Fruit fly (Drosophila melanogaster) whole organism, embryonic: ENCODE data around the gene CG34107.

Experiments
- Blimp-1 ChIP-seq: fragments of 200-800 bp; sonication (Bioruptor generic); optimal IDR thresholded peaks from 3 replicates; lab custom pipeline; 2018; ENCODE audit warnings: missing biosample characterization, missing genetic modification characterization, mild to moderate bottlenecking, moderate library complexity, missing genetic modification reagents
- CG10321 ChIP-seq: fragments of 200-800 bp; sonication (Bioruptor generic); IDR thresholded peaks from 2 replicates; pipeline ENCODE4 v1.3.6; 2022; ENCODE audit warnings: missing biosample characterization, missing genetic modification characterization
- CG10654 ChIP-seq: fragments of 200-800 bp; sonication (Bioruptor generic); optimal IDR thresholded peaks from 2 replicates; lab custom pipeline; 2016; ENCODE audit warnings: missing biosample characterization, missing genetic modification characterization
- CG12236 ChIP-seq: fragments of 200-800 bp; sonication (Bioruptor generic); optimal IDR thresholded peaks from 2 replicates; lab custom pipeline; 2016; ENCODE audit warnings: missing biosample characterization, missing genetic modification characterization
- CG13296 ChIP-seq: fragments of 200-800 bp; sonication (Bioruptor generic); optimal IDR thresholded peaks from 3 replicates; lab custom pipeline; 2018; ENCODE audit warnings: missing biosample characterization, mild to moderate bottlenecking, missing genetic modification characterization
- CG14710 ChIP-seq: fragments of 200-800 bp; sonication (Bioruptor generic); optimal IDR thresholded peaks from 3 replicates; lab custom pipeline; 2019; ENCODE audit warnings: missing biosample characterization, mild to moderate bottlenecking, missing genetic modification characterization, moderate library complexity
- CG1603 ChIP-seq: fragments of 200-800 bp; sonication (Bioruptor generic); optimal IDR thresholded peaks from 2 replicates; lab custom pipeline; 2019; ENCODE audit warnings: missing biosample characterization, mild to moderate bottlenecking, missing genetic modification characterization, moderate library complexity
- CG16815 ChIP-seq: fragments of 200-800 bp; sonication (Bioruptor generic); optimal IDR thresholded peaks from 3 replicates; lab custom pipeline; 2017; ENCODE audit warnings: missing biosample characterization, mild to moderate bottlenecking, missing genetic modification characterization
- CG18476 ChIP-seq: fragments of 200-800 bp; sonication (Bioruptor generic); optimal IDR thresholded peaks from 2 replicates; lab custom pipeline; 2016; ENCODE audit warnings: missing biosample characterization, mild to moderate bottlenecking, missing genetic modification characterization
- CG18764 ChIP-seq: fragments of 200-800 bp; sonication (Bioruptor generic); optimal IDR thresholded peaks from 3 replicates; lab custom pipeline; 2016; ENCODE audit warnings: missing biosample characterization, missing genetic modification characterization
- CG30431 ChIP-seq: fragments of 200-800 bp; sonication (Bioruptor generic); optimal IDR thresholded peaks from 2 replicates; lab custom pipeline; 2017; ENCODE audit warnings: missing biosample characterization, missing genetic modification characterization
- CG5953 ChIP-seq: fragments of 200-800 bp; sonication (Bioruptor generic); IDR thresholded peaks from 2 replicates; pipeline ENCODE4 v1.3.6; 2022; ENCODE audit warnings: missing biosample characterization, missing genetic modification characterization
- CG6272 ChIP-seq: fragments of 200-800 bp; sonication (Bioruptor generic); IDR thresholded peaks from 2 replicates; pipeline ENCODE4 v1.3.6; 2022; ENCODE audit warnings: missing biosample characterization, missing genetic modification characterization
- CG6654 ChIP-seq: fragments of 200-800 bp; sonication (Bioruptor generic); optimal IDR thresholded peaks from 2 replicates; lab custom pipeline; 2017; ENCODE audit warnings: missing biosample characterization, mild to moderate bottlenecking, missing genetic modification characterization
- CG7745 ChIP-seq: fragments of 200-800 bp; sonication (Bioruptor generic); optimal IDR thresholded peaks from 2 replicates; lab custom pipeline; 2018; ENCODE audit warnings: missing biosample characterization, mild to moderate bottlenecking, missing genetic modification characterization, moderate library complexity
- CG7786 ChIP-seq: fragments of 200-800 bp; sonication (Bioruptor generic); optimal IDR thresholded peaks from 2 replicates; lab custom pipeline; 2016; ENCODE audit warnings: missing biosample characterization, missing genetic modification characterization
- CG8388 ChIP-seq: fragments of 200-800 bp; sonication (Bioruptor generic); optimal IDR thresholded peaks from 2 replicates; lab custom pipeline; 2019; ENCODE audit warnings: missing biosample characterization, mild to moderate bottlenecking, missing genetic modification characterization, moderate library complexity
- CG8478 ChIP-seq: fragments of >200 bp; optimal IDR thresholded peaks from 2 replicates; lab custom pipeline; 2018
- CG9609 ChIP-seq: fragments of 200-800 bp; sonication (Bioruptor generic); optimal IDR thresholded peaks from 3 replicates; lab custom pipeline; 2016; ENCODE audit warnings: missing biosample characterization, missing genetic modification characterization
- Chrac-16 ChIP-seq: fragments of 200-800 bp; sonication (Bioruptor generic); optimal IDR thresholded peaks from 3 replicates; lab custom pipeline; 2016; ENCODE audit warnings: missing biosample characterization, missing genetic modification characterization
- HLH4C ChIP-seq: fragments of 200-800 bp; sonication (Bioruptor generic); IDR thresholded peaks from 3 replicates; pipeline ENCODE4 v1.3.6; 2022; ENCODE audit warnings: missing biosample characterization, missing genetic modification characterization; ENCODE audit not compliant: partially characterized antibody
- Mad ChIP-seq: fragments of 200-800 bp; sonication (Bioruptor generic); optimal IDR thresholded peaks from 2 replicates; lab custom pipeline; 2016; ENCODE audit warnings: missing biosample characterization, missing genetic modification characterization
- Mrtf ChIP-seq: fragments of 200-800 bp; sonication (Bioruptor generic); IDR thresholded peaks from 3 replicates; pipeline ENCODE4 v1.3.6; 2022; ENCODE audit warnings: missing biosample characterization, missing genetic modification characterization
- NK7.1 ChIP-seq: fragments of 200-800 bp; sonication (Bioruptor generic); optimal IDR thresholded peaks from 3 replicates; lab custom pipeline; 2016; ENCODE audit warnings: missing biosample characterization, missing genetic modification characterization
- Oli ChIP-seq: fragments of 200-800 bp; sonication (Bioruptor generic); optimal IDR thresholded peaks from 2 replicates; lab custom pipeline; 2018; ENCODE audit warnings: missing biosample characterization, mild to moderate bottlenecking, missing genetic modification characterization, moderate library complexity
- PHDP ChIP-seq: fragments of 200-800 bp; sonication (Bioruptor generic); optimal IDR thresholded peaks from 3 replicates; lab custom pipeline; 2018; ENCODE audit warnings: missing biosample characterization, mild to moderate bottlenecking, missing genetic modification characterization, moderate library complexity
- cad ChIP-seq: fragments of >200 bp; optimal IDR thresholded peaks from 2 replicates; lab custom pipeline; 2017; ENCODE audit warnings: missing biosample characterization, missing genetic modification characterization
- crol ChIP-seq: fragments of 200-800 bp; sonication (Bioruptor generic); IDR thresholded peaks from 2 replicates; pipeline ENCODE4 v1.3.6; 2022; ENCODE audit warnings: missing biosample characterization, missing genetic modification characterization
- fd3F ChIP-seq: fragments of 200-800 bp; sonication (Bioruptor generic); optimal IDR thresholded peaks from 2 replicates; lab custom pipeline; 2018; ENCODE audit warnings: missing biosample characterization, mild to moderate bottlenecking, missing genetic modification characterization, moderate library complexity
- fd64A ChIP-seq: fragments of 200-800 bp; sonication (Bioruptor generic); optimal IDR thresholded peaks from 3 replicates; lab custom pipeline; 2018; ENCODE audit warnings: missing biosample characterization, mild to moderate bottlenecking, missing genetic modification characterization
- hkb ChIP-seq, 2 experiments: fragments of 200-800 bp in 1 of 2; fragments of >200 bp in 1 of 2; sonication (Bioruptor generic) in 1 of 2; IDR thresholded peaks in 1 of 2; optimal IDR thresholded peaks in 1 of 2; 2 replicates each; pipeline versions ENCODE4 v1.3.6 to Lab custom; 2017 to 2022; ENCODE audit warnings: missing biosample characterization in 1 of 2, missing genetic modification characterization in 1 of 2
- hth ChIP-seq: fragments of >200 bp; optimal IDR thresholded peaks from 2 replicates; lab custom pipeline; 2017; ENCODE audit warnings: inconsistent platforms
- inv ChIP-seq: fragments of 200-800 bp; sonication (Bioruptor generic); IDR thresholded peaks from 2 replicates; pipeline ENCODE4 v1.3.6; 2022; ENCODE audit warnings: missing biosample characterization, missing genetic modification characterization; ENCODE audit not compliant: partially characterized antibody
- kah ChIP-seq: fragments of 200-800 bp; sonication (Bioruptor generic); optimal IDR thresholded peaks from 2 replicates; lab custom pipeline; 2018; ENCODE audit warnings: missing biosample characterization, mild to moderate bottlenecking, missing genetic modification characterization
- ken ChIP-seq: fragments of 200-800 bp; sonication (Bioruptor generic); IDR thresholded peaks from 3 replicates; pipeline ENCODE4 v1.3.6; 2022; ENCODE audit warnings: missing biosample characterization, missing genetic modification characterization
- kni ChIP-seq: fragments of 200-800 bp; sonication (Bioruptor generic); optimal IDR thresholded peaks from 3 replicates; lab custom pipeline; 2017; ENCODE audit warnings: mild to moderate bottlenecking, missing biosample characterization, missing genetic modification reagents, missing genetic modification characterization
- lov ChIP-seq, 2 experiments: fragments of 200-800 bp in 1 of 2; fragments of >200 bp in 1 of 2; sonication (Bioruptor generic) in 1 of 2; IDR thresholded peaks in 1 of 2; optimal IDR thresholded peaks in 1 of 2; 2 replicates in 1 of 2; 3 replicates in 1 of 2; pipeline versions ENCODE4 v1.3.6 to Lab custom; 2017 to 2022; ENCODE audit warnings: missing biosample characterization in 1 of 2, missing genetic modification characterization in 1 of 2
- oc ChIP-seq: fragments of 200-800 bp; sonication (Bioruptor generic); optimal IDR thresholded peaks from 2 replicates; lab custom pipeline; 2018; ENCODE audit warnings: missing biosample characterization, mild to moderate bottlenecking, missing genetic modification characterization, moderate library complexity
- org-1 ChIP-seq: fragments of 200-800 bp; sonication (Bioruptor generic); optimal IDR thresholded peaks from 2 replicates; lab custom pipeline; 2017; ENCODE audit warnings: missing biosample characterization, missing genetic modification characterization
- pan ChIP-seq, 4 experiments: fragments of >200 bp in 3 of 4; fragments of 200-800 bp in 1 of 4; sonication (Bioruptor generic) in 1 of 4; optimal IDR thresholded peaks in 3 of 4; IDR thresholded peaks in 1 of 4; 2 replicates each; pipeline versions ENCODE4 v1.3.6 to Lab custom; 2017 to 2022; ENCODE audit warnings: missing biosample characterization in 2 of 4, missing genetic modification characterization in 2 of 4, mixed read lengths in 1 of 4
- pnt ChIP-seq: fragments of 200-800 bp; sonication (Bioruptor generic); optimal IDR thresholded peaks from 3 replicates; lab custom pipeline; 2016; ENCODE audit warnings: missing biosample characterization, missing genetic modification characterization
- seq ChIP-seq: fragments of 200-800 bp; sonication (Bioruptor generic); IDR thresholded peaks from 2 replicates; pipeline ENCODE4 v1.3.6; 2022; ENCODE audit warnings: missing biosample characterization, missing genetic modification characterization
- sima ChIP-seq: fragments of 200-800 bp; sonication (Bioruptor generic); optimal IDR thresholded peaks from 2 replicates; lab custom pipeline; 2016; ENCODE audit warnings: missing biosample characterization, missing genetic modification characterization
- sna ChIP-seq: fragments of 200-800 bp; sonication (Bioruptor generic); IDR thresholded peaks from 2 replicates; pipeline ENCODE4 v1.3.6; 2022; ENCODE audit warnings: missing biosample characterization, missing genetic modification characterization; ENCODE audit not compliant: partially characterized antibody
- tna ChIP-seq: fragments of 200-800 bp; sonication (Bioruptor generic); IDR thresholded peaks from 2 replicates; pipeline ENCODE4 v1.3.6; 2022; ENCODE audit warnings: missing biosample characterization, missing genetic modification characterization; ENCODE audit not compliant: partially characterized antibody
- trh ChIP-seq: fragments of 200-800 bp; sonication (Bioruptor generic); optimal IDR thresholded peaks from 2 replicates; lab custom pipeline; 2016; ENCODE audit warnings: missing biosample characterization, missing genetic modification characterization
- tup ChIP-seq: fragments of 200-800 bp; sonication (Bioruptor generic); optimal IDR thresholded peaks from 2 replicates; lab custom pipeline; 2016; ENCODE audit warnings: missing biosample characterization, mild to moderate bottlenecking, missing genetic modification characterization, moderate library complexity
- twi ChIP-seq: fragments of 200-800 bp; optimal IDR thresholded peaks from 2 replicates; lab custom pipeline; 2019; ENCODE audit warnings: missing biosample characterization, mild to moderate bottlenecking, missing genetic modification characterization, moderate library complexity

The CG34107 gene

dm6 chr3R:10268865-10269442 is 44.2 kb downstream of the CG34107 start (continued):
- TF ChIP-seq CG7786 (peak; percentile 64), Oli (peak; percentile 63), CG18476 (GFP tag; lab: Kevin White, UChicago) (peak; percentile 57), Mad (GFP tag; lab: Kevin White, UChicago) (no peak), inv (GFP tag; lab: Robert Waterston, UW) (no peak), sima (no peak), kni (GFP tag; lab: Kevin White, UChicago) (no peak), Chrac-16 (GFP tag; lab: Kevin White, UChicago) (peak; percentile 46), pnt (GFP tag; lab: Kevin White, UChicago) (peak; percentile 45), CG12236 (GFP tag; lab: Kevin White, UChicago) (no peak), CG8478 (lab: Kevin White, UChicago) (no peak), sna (GFP tag; lab: Robert Waterston, UW) (no peak), pan (optimal IDR thresholded peaks at IDR 0.05; lab: Kevin White, UChicago) (no peak), pan (GFP tag; optimal IDR thresholded peaks at IDR 0.05 in 1 of 2, IDR thresholded peaks at IDR 0.05 in 1 of 2) (peak in 1 of 2 experiments; percentile 83), fd3F (GFP tag; lab: Kevin White, UChicago) (peak; percentile 41), trh (no peak), hth (no peak), CG6272 (GFP tag; lab: Robert Waterston, UW) (peak; percentile 48; the same call in 1 of the 2 replicates), tna (GFP tag; lab: Robert Waterston, UW) (no peak), org-1 (GFP tag; lab: Kevin White, UChicago) (peak; percentile 0), CG16815 (no peak), lov (optimal IDR thresholded peaks at IDR 0.05; lab: Kevin White, UChicago) (no peak), lov (GFP tag; IDR thresholded peaks at IDR 0.05; lab: Robert Waterston, UW) (peak; percentile 61; the same call in 1 of the 3 replicates), Mrtf (GFP tag; lab: Robert Waterston, UW) (peak; percentile 46; the same call in 1 of the 3 replicates), HLH4C (GFP tag; lab: Robert Waterston, UW) (no peak), CG13296 (GFP tag; lab: Kevin White, UChicago) (peak; percentile 39), CG10321 (GFP tag; lab: Robert Waterston, UW) (0 out of 2 replicates have a peak, but pooled peaks have one; percentile 27), hkb (optimal IDR thresholded peaks at IDR 0.05; lab: Kevin White, UChicago) (no peak), hkb (GFP tag; IDR thresholded peaks at IDR 0.05; lab: Robert Waterston, UW) (peak; percentile 83), CG8388 (GFP tag; lab: Kevin White, UChicago) (peak; percentile 62), tup (peak; percentile 24), CG14710 (no peak), twi (tag; lab: Kevin White, UChicago) (no peak), oc (peak; percentile 74), CG5953 (GFP tag; lab: Robert Waterston, UW) (peak; percentile 61), NK7.1 (no peak), CG18764 (GFP tag; lab: Kevin White, UChicago) (peak; percentile 32), fd64A (GFP tag; lab: Kevin White, UChicago) (no peak), CG9609 (GFP tag; lab: Kevin White, UChicago) (peak; percentile 30), Blimp-1 (GFP tag; lab: Kevin White, UChicago) (peak; percentile 62), ken (GFP tag; lab: Robert Waterston, UW) (peak; percentile 84), CG7745 (no peak), CG6654 (peak; percentile 35), CG30431 (no peak), PHDP (tag; lab: Kevin White, UChicago) (peak; percentile 73), cad (GFP tag; lab: Kevin White, UChicago) (no peak), kah (GFP tag; lab: Kevin White, UChicago) (no peak), seq (GFP tag; lab: Robert Waterston, UW) (peak; percentile 64; the same call in 1 of the 2 replicates), crol (GFP tag; lab: Robert Waterston, UW) (no peak), CG1603 (tag; lab: Kevin White, UChicago) (peak; percentile 65), CG10654 (GFP tag; lab: Kevin White, UChicago) (peak; percentile 30)
